Worm (Caenorhabditis elegans) whole organism, L4 larva: ENCODE measurements around the gene tag-273.
"Not testable (repeated sequence)": the region's sequence is repeated elsewhere in the genome, so short reads cannot be mapped to it uniquely, and the experiment has no call there.

Source experiments
- madf-5 ChIP-seq, 2 experiments: fragments of 200-800 bp; sonication (Bioruptor generic); IDR thresholded peaks; 2 replicates each; pipeline ENCODE4 v1.3.6; 2022; ENCODE audit warnings: missing compliant biosample characterization in 2 of 2, missing genetic modification characterization in 2 of 2
- nhr-28 ChIP-seq: fragments of 150-350 bp; optimal IDR thresholded peaks from 2 replicates; lab custom pipeline; 2014; ENCODE audit warnings: missing biosample characterization, missing genetic modification characterization
- pha-4 ChIP-seq, 2 experiments: fragments of 150-350 bp in 1 of 2; fragments of 200-800 bp in 1 of 2; sonication (Bioruptor generic) in 1 of 2; IDR thresholded peaks in 1 of 2; optimal IDR thresholded peaks in 1 of 2; 2 replicates each; pipeline versions ENCODE4 v1.3.6 to Lab custom; 2014 to 2022; ENCODE audit warnings: missing genetic modification characterization in 2 of 2, missing genetic modification reagents in 2 of 2, missing biosample characterization in 1 of 2, missing compliant biosample characterization in 1 of 2

DNA sequence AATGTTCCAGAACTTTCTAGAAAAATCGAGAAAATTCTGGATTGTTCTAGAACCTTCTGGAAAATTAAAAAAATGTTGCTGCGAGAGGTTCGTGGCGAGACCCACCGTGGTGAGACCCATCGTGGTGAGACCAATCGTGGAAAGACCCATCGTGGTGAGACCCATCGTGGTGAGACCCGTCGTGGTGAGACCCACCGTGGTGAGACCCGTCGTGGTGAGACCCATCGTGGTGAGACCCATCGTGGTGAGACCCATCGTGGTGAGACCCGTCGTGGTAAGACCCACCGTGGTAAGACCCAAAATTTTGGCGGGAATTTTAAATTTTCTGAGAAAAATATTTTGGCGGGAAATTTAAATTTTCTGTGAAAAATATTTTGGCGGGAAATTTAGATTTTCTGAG lies 26.4 kb downstream of the tag-273 start:
- not testable (repeated sequence) for TF ChIP-seq nhr-28 (tag; lab: Kevin White, UChicago); pha-4 (GFP tag; IDR thresholded peaks at IDR 0.05; lab: Robert Waterston, UW); pha-4 (tag; optimal IDR thresholded peaks at IDR 0.05; lab: Kevin White, UChicago)
- 0 out of 4 replicates have a peak, but pooled peaks of 1 of the 2 experiments have one; percentile 15 for TF ChIP-seq madf-5 (GFP tag; IDR thresholded peaks at IDR 0.05; lab: Robert Waterston, UW)
